Worm (Caenorhabditis elegans) whole organism, L1 larva: Measurements from ENCODE around the gene spig-9.
A peak's percentile ranks its signal among the peaks of the same experiment; 100 is the strongest.

Experiments
- C04F5.9 ChIP-seq: sonication (generic microtip); optimal IDR thresholded peaks from 2 replicates; lab custom pipeline; 2016; ENCODE audit warnings: missing genetic modification characterization, missing compliant biosample characterization
- C16A3.4 ChIP-seq: fragments of 150-350 bp; optimal IDR thresholded peaks from 2 replicates; lab custom pipeline; 2014; ENCODE audit warnings: missing biosample characterization, missing genetic modification characterization
- C34B4.2 ChIP-seq: sonication (generic microtip); optimal IDR thresholded peaks from 2 replicates; lab custom pipeline; 2017; ENCODE audit warnings: mild to moderate bottlenecking, missing genetic modification characterization, missing compliant biosample characterization
- F16B12.6 ChIP-seq: fragments of 150-350 bp; optimal IDR thresholded peaks from 2 replicates; lab custom pipeline; 2014; ENCODE audit warnings: missing biosample characterization, missing genetic modification characterization
- Y116A8C.19 ChIP-seq: sonication (generic microtip); optimal IDR thresholded peaks from 2 replicates; lab custom pipeline; 2016; ENCODE audit warnings: missing compliant biosample characterization, missing genetic modification characterization, borderline replicate concordance
- alr-1 ChIP-seq: fragments of 200-800 bp; sonication (Bioruptor generic); optimal IDR thresholded peaks from 2 replicates; lab custom pipeline; 2018; ENCODE audit warnings: borderline replicate concordance, mild to moderate bottlenecking, missing genetic modification characterization, missing compliant biosample characterization
- blmp-1 ChIP-seq: fragments of 150-350 bp; optimal IDR thresholded peaks from 2 replicates; lab custom pipeline; 2014; ENCODE audit warnings: missing biosample characterization, missing genetic modification characterization
- ceh-8 ChIP-seq: fragments of 200-800 bp; sonication (Bioruptor generic); optimal IDR thresholded peaks from 2 replicates; lab custom pipeline; 2018; ENCODE audit warnings: mild to moderate bottlenecking, missing genetic modification characterization, moderate library complexity, missing compliant biosample characterization
- ceh-82 ChIP-seq, 3 experiments: fragments of 150-350 bp in 1 of 3; sonication (generic microtip) in 2 of 3; optimal IDR thresholded peaks; 2 replicates each; lab custom pipeline; 2014 to 2017; ENCODE audit warnings: missing biosample characterization in 3 of 3, missing genetic modification characterization in 3 of 3
- ceh-90 ChIP-seq: sonication (generic microtip); optimal IDR thresholded peaks from 2 replicates; lab custom pipeline; 2016; ENCODE audit warnings: missing genetic modification characterization, missing compliant biosample characterization
- dpl-1 ChIP-seq, 3 experiments: fragments of 150-350 bp in 2 of 3; sonication (generic microtip) in 1 of 3; optimal IDR thresholded peaks; 2 replicates each; lab custom pipeline; 2014 to 2017; ENCODE audit warnings: missing biosample characterization in 3 of 3, missing genetic modification characterization in 3 of 3, missing genetic modification reagents in 3 of 3
- dsc-1 ChIP-seq: sonication (generic microtip); optimal IDR thresholded peaks from 2 replicates; lab custom pipeline; 2016; ENCODE audit warnings: mild to moderate bottlenecking, missing genetic modification characterization, missing compliant biosample characterization
- efl-1 ChIP-seq, 4 experiments: fragments of 150-350 bp; optimal IDR thresholded peaks in 3 of 4; peaks in 1 of 4; 1 replicate in 1 of 4; 2 replicates in 3 of 4; lab custom pipeline; 2014; ENCODE audit warnings: missing biosample characterization in 2 of 4, missing genetic modification characterization in 2 of 4, missing genetic modification reagents in 2 of 4
- egl-13 ChIP-seq: sonication (generic microtip); optimal IDR thresholded peaks from 2 replicates; lab custom pipeline; 2016; ENCODE audit warnings: missing genotype, missing genetic modification reagents, missing genetic modification characterization, missing compliant biosample characterization
- egl-27 ChIP-seq, 2 experiments: fragments of 150-350 bp in 1 of 2; sonication (generic microtip); optimal IDR thresholded peaks; 3 replicates each; lab custom pipeline; 2017 to 2018; ENCODE audit warnings: missing biosample characterization in 2 of 2, missing genetic modification characterization in 2 of 2, missing genetic modification reagents in 2 of 2
- elt-2 ChIP-seq: sonication (generic microtip); optimal IDR thresholded peaks from 2 replicates; lab custom pipeline; 2016; ENCODE audit warnings: missing genetic modification characterization, mild to moderate bottlenecking, inconsistent platforms, missing compliant biosample characterization, missing genetic modification reagents
- elt-3 ChIP-seq, 6 experiments: fragments of 150-350 bp in 1 of 6; sonication (generic microtip); optimal IDR thresholded peaks; 2 replicates each; lab custom pipeline; 2017 to 2018; ENCODE audit warnings: missing biosample characterization in 6 of 6, missing genetic modification characterization in 6 of 6, inconsistent platforms in 1 of 6
- fkh-10 ChIP-seq: sonication (generic microtip); optimal IDR thresholded peaks from 2 replicates; lab custom pipeline; 2017; ENCODE audit warnings: missing biosample characterization, missing genetic modification reagents, missing genetic modification characterization
- fkh-8 ChIP-seq: sonication (generic microtip); optimal IDR thresholded peaks from 2 replicates; lab custom pipeline; 2016; ENCODE audit warnings: mild to moderate bottlenecking, missing genetic modification characterization, missing compliant biosample characterization
- hpl-2 ChIP-seq: fragments of 150-350 bp; optimal IDR thresholded peaks from 2 replicates; lab custom pipeline; 2014; ENCODE audit warnings: missing biosample characterization, missing genetic modification reagents, missing genetic modification characterization
- irx-1 ChIP-seq: sonication (generic microtip); optimal IDR thresholded peaks from 2 replicates; lab custom pipeline; 2016; ENCODE audit warnings: missing genetic modification characterization, missing compliant biosample characterization
- jun-1 ChIP-seq: fragments of 150-350 bp; optimal IDR thresholded peaks from 2 replicates; lab custom pipeline; 2014; ENCODE audit warnings: missing biosample characterization, missing genetic modification reagents, missing genetic modification characterization
- lin-13 ChIP-seq: fragments of 150-350 bp; optimal IDR thresholded peaks from 2 replicates; lab custom pipeline; 2014; ENCODE audit warnings: missing biosample characterization, missing genetic modification reagents, missing genetic modification characterization
- lin-14 ChIP-seq: fragments of 200-800 bp; sonication (Bioruptor generic); optimal IDR thresholded peaks from 2 replicates; lab custom pipeline; 2018; ENCODE audit warnings: mild to moderate bottlenecking, missing genetic modification characterization, moderate library complexity, missing compliant biosample characterization
- lin-35 ChIP-seq, 2 experiments: fragments of 150-350 bp; optimal IDR thresholded peaks; 2 replicates each; lab custom pipeline; 2014; ENCODE audit warnings: missing biosample characterization in 2 of 2, missing genetic modification characterization in 2 of 2, missing genetic modification reagents in 2 of 2
- lin-39 ChIP-seq: fragments of 150-350 bp; optimal IDR thresholded peaks from 2 replicates; lab custom pipeline; 2014; ENCODE audit warnings: missing biosample characterization, missing genetic modification reagents, missing genetic modification characterization
- lsy-2 ChIP-seq, 2 experiments: fragments of 150-350 bp; optimal IDR thresholded peaks; 2 replicates each; lab custom pipeline; 2014; ENCODE audit warnings: missing biosample characterization in 2 of 2, missing genetic modification characterization in 2 of 2
- mef-2 ChIP-seq: fragments of 150-350 bp; optimal IDR thresholded peaks from 2 replicates; lab custom pipeline; 2014; ENCODE audit warnings: missing biosample characterization, missing genetic modification characterization
- mep-1 ChIP-seq: fragments of 150-350 bp; optimal IDR thresholded peaks from 2 replicates; lab custom pipeline; 2014; ENCODE audit warnings: missing biosample characterization, missing genetic modification characterization
- nhr-19 ChIP-seq: fragments of 200-800 bp; sonication (Bioruptor generic); conservative IDR thresholded peaks from 2 replicates; pipeline ENCODE4 v1.3.6; 2022; ENCODE audit warnings: missing genetic modification characterization, missing compliant biosample characterization
- nhr-20 ChIP-seq: sonication (generic microtip); optimal IDR thresholded peaks from 2 replicates; lab custom pipeline; 2016; ENCODE audit warnings: mild to moderate bottlenecking, missing genetic modification characterization, missing compliant biosample characterization
- nhr-47 ChIP-seq: sonication (generic microtip); optimal IDR thresholded peaks from 2 replicates; lab custom pipeline; 2016; ENCODE audit warnings: mild to moderate bottlenecking, missing genetic modification characterization, moderate library complexity, missing compliant biosample characterization
- nhr-71 ChIP-seq: sonication (generic microtip); optimal IDR thresholded peaks from 2 replicates; lab custom pipeline; 2016; ENCODE audit warnings: mild to moderate bottlenecking, missing genetic modification characterization, moderate library complexity, missing compliant biosample characterization
- nhr-76 ChIP-seq: sonication (generic microtip); optimal IDR thresholded peaks from 2 replicates; lab custom pipeline; 2017; ENCODE audit warnings: missing biosample characterization, missing genetic modification characterization
- nhr-77 ChIP-seq: fragments of 150-350 bp; optimal IDR thresholded peaks from 2 replicates; lab custom pipeline; 2014; ENCODE audit warnings: missing biosample characterization, missing genetic modification characterization
- nhr-90 ChIP-seq: sonication (generic microtip); optimal IDR thresholded peaks from 2 replicates; lab custom pipeline; 2016; ENCODE audit warnings: mild to moderate bottlenecking, missing genetic modification characterization, missing compliant biosample characterization; ENCODE audit not compliant: poor library complexity
- rnt-1 ChIP-seq: sonication (generic microtip); optimal IDR thresholded peaks from 2 replicates; lab custom pipeline; 2016; ENCODE audit warnings: mild to moderate bottlenecking, missing genetic modification characterization, moderate library complexity, missing compliant biosample characterization
- skn-1 ChIP-seq: fragments of 150-350 bp; optimal IDR thresholded peaks from 2 replicates; lab custom pipeline; 2014; ENCODE audit warnings: missing biosample characterization, missing genetic modification characterization
- snpc-4 ChIP-seq: fragments of 150-350 bp; optimal IDR thresholded peaks from 2 replicates; lab custom pipeline; 2014; ENCODE audit warnings: missing biosample characterization, missing genetic modification characterization
- snu-23 ChIP-seq: sonication (generic microtip); optimal IDR thresholded peaks from 2 replicates; lab custom pipeline; 2016; ENCODE audit warnings: missing genetic modification characterization, missing compliant biosample characterization
- sptf-1 ChIP-seq: fragments of 150-350 bp; optimal IDR thresholded peaks from 2 replicates; lab custom pipeline; 2014; ENCODE audit warnings: missing biosample characterization, missing genetic modification characterization
- sup-37 ChIP-seq: fragments of 200-800 bp; sonication (Bioruptor generic); optimal IDR thresholded peaks from 2 replicates; lab custom pipeline; 2018; ENCODE audit warnings: mild to moderate bottlenecking, missing genetic modification characterization, missing compliant biosample characterization
- tlp-1 ChIP-seq: fragments of 150-350 bp; optimal IDR thresholded peaks from 2 replicates; lab custom pipeline; 2014; ENCODE audit warnings: missing biosample characterization, missing genetic modification characterization
- unc-130 ChIP-seq: fragments of 150-350 bp; optimal IDR thresholded peaks from 2 replicates; lab custom pipeline; 2017; ENCODE audit warnings: missing biosample characterization, missing genetic modification characterization, inconsistent platforms
- unc-30 ChIP-seq: sonication (generic microtip); optimal IDR thresholded peaks from 2 replicates; lab custom pipeline; 2017; ENCODE audit warnings: missing biosample characterization, missing genetic modification characterization
- unc-86 ChIP-seq: sonication (generic microtip); optimal IDR thresholded peaks from 2 replicates; lab custom pipeline; 2016; ENCODE audit warnings: missing genetic modification characterization, missing compliant biosample characterization
- vab-15 ChIP-seq: sonication (generic microtip); optimal IDR thresholded peaks from 2 replicates; lab custom pipeline; 2017; ENCODE audit warnings: missing genotype, mild to moderate bottlenecking, missing genetic modification characterization, missing compliant biosample characterization
- ztf-11 ChIP-seq, 2 experiments: sonication (generic microtip); optimal IDR thresholded peaks; 2 replicates each; lab custom pipeline; 2016 to 2017; ENCODE audit warnings: missing genetic modification characterization in 2 of 2, missing biosample characterization in 1 of 2, missing compliant biosample characterization in 1 of 2
- ztf-4 ChIP-seq: fragments of 150-350 bp; optimal IDR thresholded peaks from 2 replicates; lab custom pipeline; 2014; ENCODE audit warnings: missing biosample characterization, missing genetic modification characterization

spig-9 gene

DNA sequence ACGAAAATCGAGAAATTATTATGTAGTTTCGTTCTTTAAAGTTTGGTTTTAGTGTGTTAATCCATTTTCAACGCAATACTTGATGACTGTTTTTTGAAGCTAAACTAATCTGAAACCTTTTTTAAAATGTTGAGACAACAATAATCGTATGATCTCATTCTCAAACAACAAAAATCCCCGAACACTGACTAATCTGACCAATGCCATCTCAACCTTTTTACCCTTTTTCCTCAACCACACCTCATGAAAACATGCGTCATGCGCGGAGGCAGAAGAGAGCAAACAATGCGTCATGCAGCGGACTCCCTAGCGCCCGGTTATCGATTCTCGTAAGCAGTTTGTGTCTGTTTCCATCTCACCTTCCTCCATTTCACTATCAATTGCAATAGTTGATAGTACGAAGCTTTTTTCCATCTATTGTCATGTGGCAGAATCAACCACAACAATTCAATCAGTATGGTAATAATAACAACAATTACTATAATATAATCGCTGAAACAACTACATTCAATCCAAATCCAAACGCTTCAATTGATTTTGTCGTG lies 39.9 kb downstream of the spig-9 start, which contains the start of gene C50B8.4:
C50B8.4 (plus strand) TSS at position 299 of the 545 bp plus-strand sequence.
- no peak for TF ChIP-seq nhr-90
- peak in 1 of 2 experiments; percentile 32 for TF ChIP-seq lin-35 (GFP tag; optimal IDR thresholded peaks at IDR 0.05; lab: Kevin White, UChicago)
- no peak for TF ChIP-seq irx-1 (tag; lab: Kevin White, UChicago)
- peak; percentile 45 for TF ChIP-seq elt-2 (tag; lab: Kevin White, UChicago)

DNA sequence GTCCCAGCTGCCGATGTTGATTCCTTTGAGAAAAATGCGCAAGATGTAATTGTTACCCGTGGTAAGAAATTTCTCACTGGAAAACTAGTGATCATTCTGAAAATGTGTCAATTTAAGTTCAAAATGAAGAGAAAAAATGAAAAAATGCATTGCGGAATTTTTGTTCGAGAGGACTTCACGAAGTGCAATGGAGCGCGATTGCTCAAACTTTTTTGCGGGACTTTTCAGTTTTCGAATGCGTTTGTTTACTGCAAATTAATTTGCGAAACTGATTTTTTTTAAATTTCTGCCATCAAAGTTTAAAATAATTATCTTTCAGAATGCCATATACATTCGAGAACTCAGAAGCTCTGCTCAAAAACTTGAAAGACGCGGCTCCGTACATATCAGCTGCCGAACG lies 43.1 kb downstream of the spig-9 start, which contains the start of the genes nuaf-1 and bir-2:
nuaf-1 (minus strand) TSS at position 98 of the 400 bp plus-strand sequence.
bir-2 (plus strand) TSS at position 318 of the 400 bp plus-strand sequence.
- TF ChIP-seq hpl-2 (GFP tag; lab: Kevin White, UChicago) (no peak), lin-39 (tag; lab: Kevin White, UChicago) (no peak), alr-1 (no peak), Y116A8C.19 (tag; lab: Kevin White, UChicago) (no peak), nhr-76 (tag; lab: Kevin White, UChicago) (no peak), vab-15 (tag; lab: Kevin White, UChicago) (no peak), nhr-77 (tag; lab: Kevin White, UChicago) (no peak), skn-1 (peak; percentile 55), lin-14 (GFP tag; lab: Kevin White, UChicago) (peak; percentile 70), egl-27 (tag; optimal IDR thresholded peaks at IDR 0.05; lab: Kevin White, UChicago) (no peak), F16B12.6 (peak; percentile 23), tlp-1 (tag; lab: Kevin White, UChicago) (no peak), lin-13 (GFP tag; lab: Kevin White, UChicago) (peak; percentile 48), lin-35 (GFP tag; optimal IDR thresholded peaks at IDR 0.05; lab: Kevin White, UChicago) (peak; percentile 78 to 90), jun-1 (tag; lab: Kevin White, UChicago) (peak; percentile 28), fkh-10 (no peak), nhr-47 (tag; lab: Kevin White, UChicago) (peak; percentile 78), C04F5.9 (tag; lab: Kevin White, UChicago) (no peak), egl-13 (tag; lab: Kevin White, UChicago) (peak; percentile 26), nhr-20 (tag; lab: Kevin White, UChicago) (peak; percentile 59), ceh-82 (tag; optimal IDR thresholded peaks at IDR 0.05; lab: Kevin White, UChicago) (peak in 2 of 3 experiments; percentile 47 to 55), dsc-1 (tag; lab: Kevin White, UChicago) (peak; percentile 60), C16A3.4 (peak; percentile 54), C34B4.2 (no peak), sup-37 (no peak), snu-23 (GFP tag; lab: Kevin White, UChicago) (peak; percentile 73), nhr-90 (peak; percentile 50), ceh-8 (GFP tag; lab: Kevin White, UChicago) (no peak), dpl-1 (GFP tag; optimal IDR thresholded peaks at IDR 0.05; lab: Kevin White, UChicago) (peak; percentile 75 to 91 (median 85)), sptf-1 (no peak), unc-86 (tag; lab: Kevin White, UChicago) (peak; percentile 54), fkh-8 (tag; lab: Kevin White, UChicago) (peak; percentile 41), nhr-19 (GFP tag; lab: Robert Waterston, UW) (peak; percentile 54), mef-2 (tag; lab: Kevin White, UChicago) (no peak), mep-1 (tag; lab: Kevin White, UChicago) (peak; percentile 85), elt-3 (tag; optimal IDR thresholded peaks at IDR 0.05; lab: Kevin White, UChicago) (peak in 2 of 6 experiments; percentile 25 to 65), ceh-90 (tag; lab: Kevin White, UChicago) (peak; percentile 39), ztf-4 (tag; lab: Kevin White, UChicago) (no peak), unc-130 (tag; lab: Kevin White, UChicago) (peak; percentile 62), snpc-4 (tag; lab: Kevin White, UChicago) (peak; percentile 28), nhr-71 (tag; lab: Kevin White, UChicago) (peak; percentile 77), rnt-1 (tag; lab: Kevin White, UChicago) (peak; percentile 88), lsy-2 (tag; optimal IDR thresholded peaks at IDR 0.05; lab: Kevin White, UChicago) (peak; percentile 70 to 74), blmp-1 (tag; lab: Kevin White, UChicago) (peak; percentile 38), unc-30 (tag; lab: Kevin White, UChicago) (no peak), irx-1 (tag; lab: Kevin White, UChicago) (peak; percentile 23), ztf-11 (tag; optimal IDR thresholded peaks at IDR 0.05; lab: Kevin White, UChicago) (peak in 1 of 2 experiments; percentile 47), efl-1 (optimal IDR thresholded peaks at IDR 0.05; lab: Kevin White, UChicago) (peak; percentile 68 to 82), efl-1 (GFP tag; optimal IDR thresholded peaks at IDR 0.05 in 1 of 2; lab: Kevin White, UChicago) (peak; percentile 85 to 98)
